Worm (Caenorhabditis elegans) whole organism, young adult: Measurements from ENCODE around the gene set-22.

Experiments
- B0261.1 ChIP-seq: sonication (generic microtip); optimal IDR thresholded peaks from 2 replicates; lab custom pipeline; 2016; ENCODE audit warnings: mild to moderate bottlenecking, missing genetic modification characterization, moderate library complexity, missing compliant biosample characterization
- B0336.3 ChIP-seq: fragments of 200-800 bp; sonication (Bioruptor generic); IDR thresholded peaks from 2 replicates; pipeline ENCODE4 v1.3.6; 2022; ENCODE audit warnings: missing genetic modification characterization, missing compliant biosample characterization
- D2030.7 ChIP-seq: fragments of 200-800 bp; sonication (Bioruptor generic); IDR thresholded peaks from 2 replicates; pipeline ENCODE4 v1.3.6; 2022; ENCODE audit warnings: missing genetic modification reagents, missing genetic modification characterization, missing compliant biosample characterization
- F33H1.4 ChIP-seq: fragments of 200-800 bp; sonication (Bioruptor generic); IDR thresholded peaks from 2 replicates; pipeline ENCODE4 v1.3.6; 2022; ENCODE audit warnings: missing genetic modification reagents, missing genetic modification characterization, missing compliant biosample characterization
- F37B4.10 ChIP-seq: fragments of 200-800 bp; sonication (Bioruptor generic); IDR thresholded peaks from 2 replicates; pipeline ENCODE4 v1.3.6; 2022; ENCODE audit warnings: missing genetic modification characterization, missing compliant biosample characterization
- F55B11.4 ChIP-seq: sonication (generic microtip); optimal IDR thresholded peaks from 2 replicates; lab custom pipeline; 2016; ENCODE audit warnings: missing compliant biosample characterization, missing genetic modification characterization, borderline replicate concordance; ENCODE audit not compliant: insufficient read depth
- F57C9.4 ChIP-seq: sonication (generic microtip); optimal IDR thresholded peaks from 2 replicates; lab custom pipeline; 2017; ENCODE audit warnings: mild to moderate bottlenecking, missing genetic modification characterization, missing compliant biosample characterization
- K11D2.4 ChIP-seq: fragments of 200-800 bp; sonication (Bioruptor generic); IDR thresholded peaks from 2 replicates; pipeline ENCODE4 v1.3.6; 2022; ENCODE audit warnings: missing genetic modification reagents, missing genetic modification characterization, missing compliant biosample characterization
- T07F8.4 ChIP-seq: sonication (generic microtip); optimal IDR thresholded peaks from 2 replicates; lab custom pipeline; 2016; ENCODE audit warnings: mild to moderate bottlenecking, missing genetic modification characterization, moderate library complexity, missing compliant biosample characterization
- akir-1 ChIP-seq: fragments of 200-800 bp; sonication (Bioruptor generic); optimal IDR thresholded peaks from 2 replicates; lab custom pipeline; 2018; ENCODE audit warnings: mild to moderate bottlenecking, missing genetic modification characterization, moderate library complexity, missing compliant biosample characterization
- ccch-3 ChIP-seq: fragments of 200-800 bp; sonication (Bioruptor generic); optimal IDR thresholded peaks from 2 replicates; lab custom pipeline; 2018; ENCODE audit warnings: mild to moderate bottlenecking, missing genetic modification characterization, missing compliant biosample characterization
- egl-18 ChIP-seq: fragments of 200-800 bp; sonication (Bioruptor generic); IDR thresholded peaks from 2 replicates; pipeline ENCODE4 v1.3.6; 2022; ENCODE audit warnings: missing genetic modification reagents, missing genetic modification characterization, missing compliant biosample characterization
- egrh-3 ChIP-seq: fragments of 200-800 bp; sonication (Bioruptor generic); IDR thresholded peaks from 2 replicates; pipeline ENCODE4 v1.3.6; 2022; ENCODE audit warnings: missing genetic modification reagents, missing genetic modification characterization, missing compliant biosample characterization
- fkh-3 ChIP-seq: sonication (generic microtip); optimal IDR thresholded peaks from 2 replicates; lab custom pipeline; 2016; ENCODE audit warnings: mild to moderate bottlenecking, missing genetic modification characterization, missing compliant biosample characterization
- hlh-26 ChIP-seq: fragments of 200-800 bp; sonication (Bioruptor generic); conservative IDR thresholded peaks from 2 replicates; pipeline ENCODE4 v1.3.6; 2022; ENCODE audit warnings: missing genetic modification reagents, missing genetic modification characterization, missing compliant biosample characterization
- hmg-1.2 ChIP-seq: fragments of 200-800 bp; sonication (Bioruptor generic); IDR thresholded peaks from 2 replicates; pipeline ENCODE4 v1.3.6; 2022; ENCODE audit warnings: missing genetic modification reagents, missing genetic modification characterization, missing compliant biosample characterization
- lin-26 ChIP-seq: fragments of 200-800 bp; sonication (Bioruptor generic); IDR thresholded peaks from 2 replicates; pipeline ENCODE4 v1.3.6; 2022; ENCODE audit warnings: missing genetic modification reagents, missing genetic modification characterization, missing compliant biosample characterization
- lin-40 ChIP-seq: sonication (generic microtip); optimal IDR thresholded peaks from 2 replicates; lab custom pipeline; 2016; ENCODE audit warnings: missing genetic modification characterization, mild to moderate bottlenecking, missing compliant biosample characterization, missing genotype, missing genetic modification reagents
- lsl-1 ChIP-seq: fragments of 200-800 bp; sonication (Bioruptor generic); optimal IDR thresholded peaks from 2 replicates; lab custom pipeline; 2018; ENCODE audit warnings: mild to moderate bottlenecking, missing genetic modification characterization, moderate library complexity, missing compliant biosample characterization
- madf-6 ChIP-seq: fragments of 200-800 bp; sonication (Bioruptor generic); IDR thresholded peaks from 2 replicates; pipeline ENCODE4 v1.3.6; 2022; ENCODE audit warnings: missing genetic modification reagents, missing genetic modification characterization, missing compliant biosample characterization
- mes-4 ChIP-seq: sonication (generic microtip); optimal IDR thresholded peaks from 2 replicates; lab custom pipeline; 2016; ENCODE audit warnings: missing genotype, missing genetic modification characterization, missing compliant biosample characterization
- nfyb-1 ChIP-seq: fragments of 200-800 bp; sonication (Bioruptor generic); IDR thresholded peaks from 2 replicates; pipeline ENCODE4 v1.3.6; 2022; ENCODE audit warnings: missing genetic modification reagents, missing genetic modification characterization, missing compliant biosample characterization
- nhr-179 ChIP-seq: sonication (generic microtip); optimal IDR thresholded peaks from 2 replicates; lab custom pipeline; 2016; ENCODE audit warnings: mild to moderate bottlenecking, missing genetic modification characterization, missing compliant biosample characterization
- nhr-80 ChIP-seq: sonication (generic microtip); optimal IDR thresholded peaks from 2 replicates; lab custom pipeline; 2016; ENCODE audit warnings: missing genetic modification characterization, missing compliant biosample characterization
- rcor-1 ChIP-seq: fragments of 200-800 bp; sonication (Bioruptor generic); IDR thresholded peaks from 2 replicates; pipeline ENCODE4 v1.3.6; 2022; ENCODE audit warnings: missing genetic modification reagents, missing genetic modification characterization, missing compliant biosample characterization
- rec-8 ChIP-seq, 2 experiments: sonication (generic microtip); optimal IDR thresholded peaks; 2 replicates each; lab custom pipeline; 2016; ENCODE audit warnings: mild to moderate bottlenecking in 2 of 2, missing genetic modification characterization in 2 of 2, missing genetic modification reagents in 2 of 2, missing genotype in 2 of 2, missing biosample characterization in 1 of 2, missing compliant biosample characterization in 1 of 2, moderate library complexity in 1 of 2
- sdz-38 ChIP-seq: sonication (generic microtip); optimal IDR thresholded peaks from 2 replicates; lab custom pipeline; 2016; ENCODE audit warnings: missing genotype, missing genetic modification characterization, missing compliant biosample characterization
- snpc-1.3 ChIP-seq: sonication (generic microtip); optimal IDR thresholded peaks from 2 replicates; lab custom pipeline; 2017; ENCODE audit warnings: missing genetic modification characterization, mild to moderate bottlenecking, missing compliant biosample characterization, antibody characterized with exemption, moderate library complexity, missing genotype, missing genetic modification reagents; ENCODE audit not compliant: insufficient read depth
- snpc-4 ChIP-seq, 5 experiments: fragments of 150-350 bp in 1 of 5; sonication (generic microtip) in 4 of 5; optimal IDR thresholded peaks; 2 replicates each; lab custom pipeline; 2014 to 2018; ENCODE audit warnings: missing genetic modification characterization in 5 of 5, missing biosample characterization in 3 of 5, antibody characterized with exemption in 2 of 5, mild to moderate bottlenecking in 2 of 5, missing compliant biosample characterization in 2 of 5, missing genotype in 2 of 5, moderate library complexity in 2 of 5, missing genetic modification reagents in 1 of 5
- tbp1 ChIP-seq: fragments of 200-800 bp; sonication (Bioruptor generic); optimal IDR thresholded peaks from 2 replicates; lab custom pipeline; 2018; ENCODE audit warnings: mild to moderate bottlenecking, missing genetic modification characterization, missing compliant biosample characterization
- tbx-9 ChIP-seq: sonication (generic microtip); optimal IDR thresholded peaks from 2 replicates; lab custom pipeline; 2016; ENCODE audit warnings: borderline replicate concordance, missing genetic modification characterization, inconsistent platforms, missing compliant biosample characterization
- tlf-1 ChIP-seq: fragments of 200-800 bp; sonication (Bioruptor generic); optimal IDR thresholded peaks from 2 replicates; lab custom pipeline; 2018; ENCODE audit warnings: mild to moderate bottlenecking, missing genetic modification characterization, missing compliant biosample characterization
- xnd-1 ChIP-seq: sonication (generic microtip); optimal IDR thresholded peaks from 2 replicates; lab custom pipeline; 2016; ENCODE audit warnings: missing genotype, missing genetic modification reagents, missing genetic modification characterization, missing compliant biosample characterization
- zim-3 ChIP-seq: sonication (generic microtip); optimal IDR thresholded peaks from 2 replicates; lab custom pipeline; 2017; ENCODE audit warnings: mild to moderate bottlenecking, missing genetic modification characterization, moderate library complexity, missing compliant biosample characterization
- ztf-26 ChIP-seq: sonication (generic microtip); optimal IDR thresholded peaks from 2 replicates; lab custom pipeline; 2017; ENCODE audit warnings: missing genetic modification characterization, missing compliant biosample characterization
- ztf-3 ChIP-seq: fragments of 200-800 bp; sonication (Bioruptor generic); optimal IDR thresholded peaks from 2 replicates; lab custom pipeline; 2018; ENCODE audit warnings: mild to moderate bottlenecking, missing genetic modification characterization, missing compliant biosample characterization

The set-22 gene

ce11 chrV:10436612-10437011, at the start of gene set-22:
TSS of gene set-22 (plus strand) at chrV:10436912.
- TF ChIP-seq egrh-3 (GFP tag; lab: Robert Waterston, UW) (no peak), F33H1.4 (peak; percentile 18; the same call in 1 of the 2 replicates), nfyb-1 (GFP tag; lab: Robert Waterston, UW) (no peak), tbp1 (no peak), B0336.3 (GFP tag; lab: Robert Waterston, UW) (no peak), lsl-1 (GFP tag; lab: Kevin White, UChicago) (peak; percentile 81), nhr-80 (tag; lab: Kevin White, UChicago) (no peak), snpc-4 (GFP tag; optimal IDR thresholded peaks at IDR 0.05; lab: Kevin White, UChicago) (no peak), snpc-4 (tag; optimal IDR thresholded peaks at IDR 0.05; lab: Kevin White, UChicago) (no peak), zim-3 (tag; lab: Kevin White, UChicago) (no peak)

ce11 chrV:10387412-10387811, 49.3 kb upstream of the set-22 start:
- TF ChIP-seq F55B11.4 (tag; lab: Kevin White, UChicago) (no peak), sdz-38 (no peak), ccch-3 (no peak), mes-4 (no peak), K11D2.4 (GFP tag; lab: Robert Waterston, UW) (no peak), tbx-9 (tag; lab: Kevin White, UChicago) (no peak), fkh-3 (no peak), ztf-3 (no peak), D2030.7 (GFP tag; lab: Robert Waterston, UW) (no peak), T07F8.4 (no peak), egrh-3 (GFP tag; lab: Robert Waterston, UW) (no peak)

- no peak for TF ChIP-seq xnd-1
- TF ChIP-seq snpc-1.3 (tag; lab: Kevin White, UChicago) = no peak
- no peak for TF ChIP-seq B0261.1
- no peak for TF ChIP-seq tbp1
- TF ChIP-seq rcor-1 (GFP tag; lab: Robert Waterston, UW) = no peak
- TF ChIP-seq nhr-179 (tag; lab: Kevin White, UChicago) = no peak
- TF ChIP-seq madf-6 (GFP tag; lab: Robert Waterston, UW) = no peak
- no peak for TF ChIP-seq rec-8 (tag; optimal IDR thresholded peaks at IDR 0.05; lab: Kevin White, UChicago)
- no peak for TF ChIP-seq ztf-26 (tag; lab: Kevin White, UChicago)
- no peak for TF ChIP-seq lin-40 (tag; lab: Kevin White, UChicago)
- TF ChIP-seq F37B4.10 (GFP tag; lab: Robert Waterston, UW) = no peak
- no peak for TF ChIP-seq F57C9.4 (tag; lab: Kevin White, UChicago)
- TF ChIP-seq tlf-1 (GFP tag; lab: Kevin White, UChicago) = no peak
Observed at ce11 chrV:10388318-10388717, 48.4 kb upstream of the set-22 start, which contains the start of gene AC3.5. TSS of gene AC3.5 (plus strand) at chrV:10388527.

- TF ChIP-seq mes-4 = no peak
Observed at ce11 chrV:10393708-10394107, 43.0 kb upstream of the set-22 start.

ce11 chrV:10395173-10395766, 41.4 kb upstream of the set-22 start, which contains the start of the genes col-151 and ugt-1:
TSS of gene col-151 (minus strand) at chrV:10395223.
TSS of gene ugt-1 (plus strand) at chrV:10395663.
- TF ChIP-seq akir-1 (GFP tag; lab: Kevin White, UChicago) (no peak), nhr-80 (tag; lab: Kevin White, UChicago) (peak; percentile 48), lin-26 (GFP tag; lab: Robert Waterston, UW) (no peak), hlh-26 (GFP tag; lab: Robert Waterston, UW) (no peak), hmg-1.2 (GFP tag; lab: Robert Waterston, UW) (peak; percentile 82), egl-18 (no peak)
